Worm (Caenorhabditis elegans) whole organism, midembryonic: ENCODE data around the gene F09C6.11.

Experiments
- T22C8.4 ChIP-seq: fragments of 200-800 bp; sonication (Bioruptor generic); IDR thresholded peaks from 2 replicates; pipeline ENCODE4 v1.3.6; 2022; ENCODE audit warnings: missing genetic modification characterization, missing compliant biosample characterization
- cog-1 ChIP-seq: sonication (generic microtip); optimal IDR thresholded peaks from 2 replicates; lab custom pipeline; 2016; ENCODE audit warnings: missing genetic modification characterization, missing compliant biosample characterization
- klf-2 ChIP-seq: fragments of 200-800 bp; sonication (Bioruptor generic); conservative IDR thresholded peaks from 2 replicates; pipeline ENCODE4 v1.3.6; 2022; ENCODE audit warnings: missing genetic modification reagents, missing genetic modification characterization, missing compliant biosample characterization
- med-1 ChIP-seq: sonication (generic microtip); optimal IDR thresholded peaks from 2 replicates; lab custom pipeline; 2017; ENCODE audit warnings: missing genetic modification characterization, mild to moderate bottlenecking, missing compliant biosample characterization, antibody characterized with exemption, missing genetic modification reagents; ENCODE audit not compliant: insufficient read depth
- tab-1 ChIP-seq: fragments of 200-800 bp; sonication (Bioruptor generic); IDR thresholded peaks from 2 replicates; pipeline ENCODE4 v1.3.6; 2022; ENCODE audit warnings: missing genetic modification characterization, missing compliant biosample characterization

- TF ChIP-seq cog-1 (tag; lab: Kevin White, UChicago), result no peak
- no peak for TF ChIP-seq klf-2 (GFP tag; lab: Robert Waterston, UW)
- TF ChIP-seq med-1 (GFP tag; lab: Kevin White, UChicago), result no peak
- TF ChIP-seq T22C8.4 (GFP tag; lab: Robert Waterston, UW), result no peak
- no peak for TF ChIP-seq tab-1
These were observed 20.4 kb downstream of the F09C6.11 start, which contains the start of the genes clec-32 and clec-24 for ce11 chrV:16861719-16862118.
